Fruit fly (Drosophila melanogaster) whole organism, prepupa: Measurements from ENCODE around the gene scrib.
A peak's percentile ranks its signal among the peaks of the same experiment; 100 is the strongest.

Experiments
- Blimp-1 ChIP-seq: fragments of 200-800 bp; sonication (Bioruptor generic); optimal IDR thresholded peaks from 3 replicates; lab custom pipeline; 2017; ENCODE audit warnings: missing biosample characterization, missing genetic modification characterization, mild to moderate bottlenecking, moderate library complexity, missing genetic modification reagents
- CG10631 ChIP-seq: fragments of 200-800 bp; sonication (Bioruptor generic); optimal IDR thresholded peaks from 2 replicates; lab custom pipeline; 2016; ENCODE audit warnings: missing biosample characterization, missing genetic modification characterization
- CG10669 ChIP-seq: fragments of 200-800 bp; sonication (Bioruptor generic); optimal IDR thresholded peaks from 3 replicates; lab custom pipeline; 2018; ENCODE audit warnings: missing biosample characterization, mild to moderate bottlenecking, missing genetic modification characterization, moderate library complexity
- CG11294 ChIP-seq: fragments of 200-800 bp; sonication (Bioruptor generic); IDR thresholded peaks from 2 replicates; pipeline ENCODE4 v1.3.6; 2022; ENCODE audit warnings: missing biosample characterization, missing genetic modification characterization
- CG11762 ChIP-seq: fragments of 200-800 bp; sonication (Bioruptor generic); optimal IDR thresholded peaks from 3 replicates; lab custom pipeline; 2016; ENCODE audit warnings: missing biosample characterization, missing genetic modification characterization; ENCODE audit not compliant: insufficient read depth
- CG15336 ChIP-seq: fragments of 200-800 bp; sonication (Bioruptor generic); IDR thresholded peaks from 2 replicates; pipeline ENCODE4 v1.3.6; 2022; ENCODE audit warnings: missing biosample characterization, missing genetic modification characterization
- CG1621 ChIP-seq: fragments of 200-800 bp; sonication (Bioruptor generic); optimal IDR thresholded peaks from 3 replicates; lab custom pipeline; 2018; ENCODE audit warnings: missing biosample characterization, mild to moderate bottlenecking, missing genetic modification characterization
- CG16779 ChIP-seq: fragments of 200-800 bp; sonication (Bioruptor generic); optimal IDR thresholded peaks from 3 replicates; lab custom pipeline; 2017; ENCODE audit warnings: missing biosample characterization, mild to moderate bottlenecking, missing genetic modification characterization
- CG3032 ChIP-seq: fragments of 200-800 bp; optimal IDR thresholded peaks from 2 replicates; lab custom pipeline; 2019; ENCODE audit warnings: missing biosample characterization, mild to moderate bottlenecking, missing genetic modification characterization, moderate library complexity
- CG31627 ChIP-seq: fragments of 200-800 bp; sonication (Bioruptor generic); optimal IDR thresholded peaks from 3 replicates; lab custom pipeline; 2016; ENCODE audit warnings: missing biosample characterization, missing genetic modification characterization
- CG32006 ChIP-seq: fragments of 200-800 bp; sonication (Bioruptor generic); optimal IDR thresholded peaks from 3 replicates; lab custom pipeline; 2017; ENCODE audit warnings: missing biosample characterization, mild to moderate bottlenecking, missing genetic modification characterization
- CG34406 ChIP-seq: fragments of 200-800 bp; sonication (Bioruptor generic); optimal IDR thresholded peaks from 3 replicates; lab custom pipeline; 2016; ENCODE audit warnings: missing biosample characterization, missing genetic modification characterization
- CG3919 ChIP-seq: fragments of 200-800 bp; sonication (Bioruptor generic); optimal IDR thresholded peaks from 3 replicates; lab custom pipeline; 2016; ENCODE audit warnings: missing biosample characterization, missing genetic modification characterization
- CG6163 ChIP-seq: fragments of 200-800 bp; sonication (Bioruptor generic); IDR thresholded peaks from 3 replicates; pipeline ENCODE4 v1.3.6; 2022; ENCODE audit warnings: missing biosample characterization, missing genetic modification characterization
- CG6276 ChIP-seq: fragments of 200-800 bp; sonication (Bioruptor generic); optimal IDR thresholded peaks from 2 replicates; lab custom pipeline; 2017; ENCODE audit warnings: missing biosample characterization, mild to moderate bottlenecking, missing genetic modification characterization
- CG6808 ChIP-seq: fragments of 200-800 bp; sonication (Bioruptor generic); optimal IDR thresholded peaks from 3 replicates; lab custom pipeline; 2017; ENCODE audit warnings: missing biosample characterization, missing genetic modification characterization, mild to moderate bottlenecking, moderate library complexity, missing genetic modification reagents
- CG6854 ChIP-seq: fragments of 200-800 bp; sonication (Bioruptor generic); optimal IDR thresholded peaks from 2 replicates; lab custom pipeline; 2017; ENCODE audit warnings: missing biosample characterization, mild to moderate bottlenecking, missing genetic modification characterization
- CG7368 ChIP-seq: fragments of 200-800 bp; sonication (Bioruptor generic); optimal IDR thresholded peaks from 3 replicates; lab custom pipeline; 2016; ENCODE audit warnings: missing biosample characterization, missing genetic modification characterization
- CG8119 ChIP-seq: fragments of 200-800 bp; sonication (Bioruptor generic); IDR thresholded peaks from 3 replicates; pipeline ENCODE4 v1.3.6; 2022; ENCODE audit warnings: missing biosample characterization, missing genetic modification characterization
- CG8632 ChIP-seq: fragments of 200-800 bp; sonication (Bioruptor generic); optimal IDR thresholded peaks from 3 replicates; lab custom pipeline; 2016; ENCODE audit warnings: missing biosample characterization, missing genetic modification characterization
- CG9139 ChIP-seq: fragments of 200-800 bp; sonication (Bioruptor generic); optimal IDR thresholded peaks from 3 replicates; lab custom pipeline; 2017; ENCODE audit warnings: missing biosample characterization, mild to moderate bottlenecking, missing genetic modification characterization
- Eip93F ChIP-seq: fragments of 200-800 bp; sonication (Bioruptor generic); optimal IDR thresholded peaks from 2 replicates; lab custom pipeline; 2016; ENCODE audit warnings: missing biosample characterization, mild to moderate bottlenecking, missing genetic modification characterization
- Ets96B ChIP-seq: fragments of 200-800 bp; optimal IDR thresholded peaks from 2 replicates; lab custom pipeline; 2019; ENCODE audit warnings: missing biosample characterization, mild to moderate bottlenecking, missing genetic modification characterization, moderate library complexity
- Hr38 ChIP-seq: sonication (Bioruptor generic); optimal IDR thresholded peaks from 2 replicates; lab custom pipeline; 2016; ENCODE audit warnings: missing biosample characterization, missing genetic modification characterization
- Hr4 ChIP-seq: fragments of 200-800 bp; sonication (Bioruptor generic); optimal IDR thresholded peaks from 3 replicates; lab custom pipeline; 2016; ENCODE audit warnings: missing biosample characterization, missing genetic modification characterization
- Lpt ChIP-seq: fragments of 200-800 bp; sonication (Bioruptor generic); optimal IDR thresholded peaks from 3 replicates; lab custom pipeline; 2016; ENCODE audit warnings: missing biosample characterization, missing genetic modification characterization
- Met ChIP-seq: fragments of 200-800 bp; sonication (Bioruptor generic); optimal IDR thresholded peaks from 3 replicates; lab custom pipeline; 2016; ENCODE audit warnings: missing biosample characterization, missing genetic modification characterization
- OdsH ChIP-seq: fragments of 200-800 bp; sonication (Bioruptor generic); optimal IDR thresholded peaks from 3 replicates; lab custom pipeline; 2016; ENCODE audit warnings: missing biosample characterization, missing genetic modification characterization
- Sox102F ChIP-seq: fragments of 200-800 bp; sonication (Bioruptor generic); optimal IDR thresholded peaks from 2 replicates; lab custom pipeline; 2016; ENCODE audit warnings: missing biosample characterization, mild to moderate bottlenecking, missing genetic modification characterization
- Sox14 ChIP-seq: fragments of 200-800 bp; sonication (Bioruptor generic); optimal IDR thresholded peaks from 3 replicates; lab custom pipeline; 2016; ENCODE audit warnings: missing biosample characterization, missing genetic modification characterization
- achi ChIP-seq: fragments of 200-800 bp; sonication (Bioruptor generic); optimal IDR thresholded peaks from 3 replicates; lab custom pipeline; 2016; ENCODE audit warnings: missing biosample characterization, missing genetic modification characterization
- acj6 ChIP-seq: fragments of 200-800 bp; sonication (Bioruptor generic); optimal IDR thresholded peaks from 3 replicates; lab custom pipeline; 2016; ENCODE audit warnings: missing biosample characterization, missing genetic modification characterization
- dac ChIP-seq: fragments of 200-800 bp; sonication (Bioruptor generic); optimal IDR thresholded peaks from 2 replicates; lab custom pipeline; 2017; ENCODE audit warnings: missing biosample characterization, mild to moderate bottlenecking, missing genetic modification characterization
- dsx ChIP-seq: fragments of 200-800 bp; optimal IDR thresholded peaks from 3 replicates; lab custom pipeline; 2019; ENCODE audit warnings: missing biosample characterization, mild to moderate bottlenecking, missing genetic modification characterization, moderate library complexity; ENCODE audit not compliant: poor library complexity, severe bottlenecking
- eg ChIP-seq: fragments of 200-800 bp; sonication (Bioruptor generic); IDR thresholded peaks from 3 replicates; pipeline ENCODE4 v1.3.6; 2022; ENCODE audit warnings: missing biosample characterization, missing genetic modification characterization
- esn ChIP-seq: fragments of 200-800 bp; sonication (Bioruptor generic); optimal IDR thresholded peaks from 2 replicates; lab custom pipeline; 2016; ENCODE audit warnings: missing biosample characterization, mild to moderate bottlenecking, missing genetic modification characterization, moderate library complexity
- fd59A ChIP-seq: fragments of 200-800 bp; sonication (Bioruptor generic); optimal IDR thresholded peaks from 2 replicates; lab custom pipeline; 2017; ENCODE audit warnings: missing biosample characterization, mild to moderate bottlenecking, missing genetic modification characterization, missing genetic modification reagents
- fd85E ChIP-seq: fragments of 200-800 bp; sonication (Bioruptor generic); optimal IDR thresholded peaks from 3 replicates; lab custom pipeline; 2016; ENCODE audit warnings: missing biosample characterization, missing genetic modification characterization
- fkh ChIP-seq: fragments of 200-800 bp; sonication (Bioruptor generic); optimal IDR thresholded peaks from 3 replicates; lab custom pipeline; 2017; ENCODE audit warnings: missing biosample characterization, mild to moderate bottlenecking, missing genetic modification characterization, moderate library complexity
- net ChIP-seq: fragments of 200-800 bp; sonication (Bioruptor generic); optimal IDR thresholded peaks from 3 replicates; lab custom pipeline; 2016; ENCODE audit warnings: missing biosample characterization, missing genetic modification characterization
- pdm3 ChIP-seq: fragments of 200-800 bp; sonication (Bioruptor generic); optimal IDR thresholded peaks from 3 replicates; lab custom pipeline; 2016; ENCODE audit warnings: missing biosample characterization, missing genetic modification characterization
- salr ChIP-seq, 2 experiments: fragments of 200-800 bp; sonication (Bioruptor generic); optimal IDR thresholded peaks; 3 replicates each; lab custom pipeline; 2016 to 2018; ENCODE audit warnings: missing biosample characterization in 2 of 2, missing genetic modification characterization in 2 of 2, mild to moderate bottlenecking in 1 of 2
- spab ChIP-seq: fragments of 200-800 bp; sonication (Bioruptor generic); optimal IDR thresholded peaks from 2 replicates; lab custom pipeline; 2017; ENCODE audit warnings: missing biosample characterization, mild to moderate bottlenecking, missing genetic modification characterization, missing genetic modification reagents
- ss ChIP-seq, 2 experiments: fragments of 200-800 bp; sonication (Bioruptor generic); optimal IDR thresholded peaks; 2 replicates in 1 of 2; 3 replicates in 1 of 2; lab custom pipeline; 2017 to 2018; ENCODE audit warnings: mild to moderate bottlenecking in 2 of 2, missing biosample characterization in 2 of 2, missing genetic modification characterization in 2 of 2, moderate library complexity in 1 of 2
- svp ChIP-seq: fragments of 200-800 bp; sonication (Bioruptor generic); peaks from one replicate; lab custom pipeline; 2016; ENCODE audit warnings: missing biosample characterization, missing genetic modification characterization
- topi ChIP-seq: fragments of 200-800 bp; sonication (Bioruptor generic); optimal IDR thresholded peaks from 3 replicates; lab custom pipeline; 2016; ENCODE audit warnings: missing biosample characterization, missing genetic modification characterization
- vri ChIP-seq: fragments of 200-800 bp; sonication (Bioruptor generic); optimal IDR thresholded peaks from 3 replicates; lab custom pipeline; 2016; ENCODE audit warnings: missing biosample characterization, mild to moderate bottlenecking, missing genetic modification characterization

The scrib gene

dm6 chr3R:26534805-26535416, 1.2 kb upstream of the scrib start, which contains the start of gene plum (continued):
- TF ChIP-seq Eip93F (GFP tag; lab: Kevin White, UChicago) (no peak), CG6163 (peak; percentile 54; the same call in 2 of the 3 replicates), CG31627 (no peak), pdm3 (GFP tag; lab: Kevin White, UChicago) (no peak), CG7368 (peak; percentile 4), svp (GFP tag; lab: Kevin White, UChicago) (no peak), CG32006 (GFP tag; lab: Kevin White, UChicago) (peak; percentile 14), salr (GFP tag; optimal IDR thresholded peaks at IDR 0.05; lab: Kevin White, UChicago) (no peak), dac (GFP tag; lab: Kevin White, UChicago) (no peak)

- peak; percentile 52 for TF ChIP-seq CG10669 (GFP tag; lab: Kevin White, UChicago)
- TF ChIP-seq CG3032 (tag; lab: Kevin White, UChicago) = peak; percentile 20
- TF ChIP-seq dac (GFP tag; lab: Kevin White, UChicago) = no peak
- TF ChIP-seq OdsH (GFP tag; lab: Kevin White, UChicago) = no peak
- TF ChIP-seq spab = peak; percentile 53
- peak; percentile 90 for TF ChIP-seq CG6276 (GFP tag; lab: Kevin White, UChicago)
- peak; percentile 41 for TF ChIP-seq net
- peak; percentile 87 for TF ChIP-seq CG16779 (tag; lab: Kevin White, UChicago)
- no peak for TF ChIP-seq CG10631 (GFP tag; lab: Kevin White, UChicago)
- peak; percentile 15 for TF ChIP-seq Eip93F (GFP tag; lab: Kevin White, UChicago)
- TF ChIP-seq Ets96B (tag; lab: Kevin White, UChicago) = peak; percentile 42
- TF ChIP-seq CG34406 = no peak
- no peak for TF ChIP-seq acj6 (GFP tag; lab: Kevin White, UChicago)
- TF ChIP-seq pdm3 (GFP tag; lab: Kevin White, UChicago) = no peak
- peak; percentile 90 to 91 for TF ChIP-seq ss (GFP tag; optimal IDR thresholded peaks at IDR 0.05; lab: Kevin White, UChicago)
- TF ChIP-seq achi = peak; percentile 15
- no peak for TF ChIP-seq topi (GFP tag; lab: Kevin White, UChicago)
- peak; percentile 66 for TF ChIP-seq dsx (GFP tag; lab: Kevin White, UChicago)
- TF ChIP-seq Sox102F (GFP tag; lab: Kevin White, UChicago) = no peak
- no peak for TF ChIP-seq Met
- TF ChIP-seq Lpt (GFP tag; lab: Kevin White, UChicago) = peak; percentile 42
- TF ChIP-seq Hr4 (GFP tag; lab: Kevin White, UChicago) = no peak
- peak; percentile 8 for TF ChIP-seq CG11762 (GFP tag; lab: Kevin White, UChicago)
- TF ChIP-seq CG11294 (GFP tag; lab: Robert Waterston, UW) = no peak
- no peak for TF ChIP-seq fd59A (GFP tag; lab: Kevin White, UChicago)
- peak; percentile 95 for TF ChIP-seq eg
- TF ChIP-seq salr (GFP tag; optimal IDR thresholded peaks at IDR 0.05; lab: Kevin White, UChicago) = no peak
- peak; percentile 5 for TF ChIP-seq CG1621 (tag; lab: Kevin White, UChicago)
- no peak for TF ChIP-seq fd85E (GFP tag; lab: Kevin White, UChicago)
- TF ChIP-seq CG6808 (GFP tag; lab: Kevin White, UChicago) = peak; percentile 74
- TF ChIP-seq CG15336 = peak; percentile 73
- TF ChIP-seq Sox14 = no peak
- TF ChIP-seq esn (GFP tag; lab: Kevin White, UChicago) = no peak
- peak; percentile 86 for TF ChIP-seq Blimp-1 (GFP tag; lab: Kevin White, UChicago)
- TF ChIP-seq Hr38 (GFP tag; lab: Kevin White, UChicago) = no peak
- TF ChIP-seq fkh = no peak
- TF ChIP-seq CG9139 (GFP tag; lab: Kevin White, UChicago) = peak; percentile 92
- TF ChIP-seq CG8632 (GFP tag; lab: Kevin White, UChicago) = no peak
- TF ChIP-seq CG6854 = peak; percentile 55
- peak; percentile 89; the same call in 2 of the 3 replicates for TF ChIP-seq CG6163
- TF ChIP-seq CG8119 (GFP tag; lab: Robert Waterston, UW) = peak; percentile 83
- no peak for TF ChIP-seq vri (GFP tag; lab: Kevin White, UChicago)
- TF ChIP-seq CG3919 (GFP tag; lab: Kevin White, UChicago) = peak; percentile 6
These were observed 551 bp upstream of the scrib start for dm6 chr3R:26535568-26536029.
